Worm (Caenorhabditis elegans) whole organism, L2 larva: Measurements from ENCODE around the gene cyp-33E3.

Experiments
- ZK546.5 ChIP-seq: sonication (generic microtip); optimal IDR thresholded peaks from 2 replicates; lab custom pipeline; 2017; ENCODE audit warnings: missing biosample characterization, missing genetic modification characterization
- alr-1 ChIP-seq: fragments of 150-350 bp; optimal IDR thresholded peaks from 2 replicates; lab custom pipeline; 2014; ENCODE audit warnings: missing biosample characterization, missing genetic modification characterization
- ceh-82 ChIP-seq: fragments of 150-350 bp; optimal IDR thresholded peaks from 2 replicates; lab custom pipeline; 2014; ENCODE audit warnings: missing biosample characterization, missing genetic modification characterization
- fos-1 ChIP-seq: fragments of 150-350 bp; optimal IDR thresholded peaks from 2 replicates; lab custom pipeline; 2014; ENCODE audit warnings: missing biosample characterization, missing genetic modification characterization
- lin-39 ChIP-seq: fragments of 150-350 bp; optimal IDR thresholded peaks from 2 replicates; lab custom pipeline; 2014; ENCODE audit warnings: missing biosample characterization, missing genetic modification reagents, missing genetic modification characterization
- mdl-1 ChIP-seq, 2 experiments: fragments of 150-350 bp in 1 of 2; sonication (generic microtip) in 1 of 2; optimal IDR thresholded peaks; 2 replicates each; lab custom pipeline; 2017; ENCODE audit warnings: missing biosample characterization in 2 of 2, missing genetic modification characterization in 2 of 2
- nhr-11 ChIP-seq: fragments of 150-350 bp; optimal IDR thresholded peaks from 2 replicates; lab custom pipeline; 2014; ENCODE audit warnings: missing biosample characterization, missing genetic modification characterization
- nhr-129 ChIP-seq: fragments of 150-350 bp; optimal IDR thresholded peaks from 2 replicates; lab custom pipeline; 2014; ENCODE audit warnings: missing biosample characterization, missing genetic modification characterization
- nhr-23 ChIP-seq: fragments of 150-350 bp; optimal IDR thresholded peaks from 2 replicates; lab custom pipeline; 2014; ENCODE audit warnings: missing biosample characterization, missing genetic modification reagents, missing genetic modification characterization
- nhr-6 ChIP-seq: fragments of 150-350 bp; optimal IDR thresholded peaks from 2 replicates; lab custom pipeline; 2014; ENCODE audit warnings: missing biosample characterization, missing genetic modification characterization
- sma-3 ChIP-seq: sonication (generic microtip); optimal IDR thresholded peaks from 2 replicates; lab custom pipeline; 2016; ENCODE audit warnings: missing genetic modification reagents, missing genetic modification characterization, missing compliant biosample characterization
- snpc-4 ChIP-seq: fragments of 150-350 bp; optimal IDR thresholded peaks from 2 replicates; lab custom pipeline; 2014; ENCODE audit warnings: missing biosample characterization, missing genetic modification characterization
- unc-62 ChIP-seq: fragments of 150-350 bp; optimal IDR thresholded peaks from 2 replicates; lab custom pipeline; 2014; ENCODE audit warnings: missing biosample characterization, missing genetic modification reagents, missing genetic modification characterization
- ztf-11 ChIP-seq: sonication (generic microtip); optimal IDR thresholded peaks from 2 replicates; lab custom pipeline; 2017; ENCODE audit warnings: missing biosample characterization, missing genetic modification characterization

DNA sequence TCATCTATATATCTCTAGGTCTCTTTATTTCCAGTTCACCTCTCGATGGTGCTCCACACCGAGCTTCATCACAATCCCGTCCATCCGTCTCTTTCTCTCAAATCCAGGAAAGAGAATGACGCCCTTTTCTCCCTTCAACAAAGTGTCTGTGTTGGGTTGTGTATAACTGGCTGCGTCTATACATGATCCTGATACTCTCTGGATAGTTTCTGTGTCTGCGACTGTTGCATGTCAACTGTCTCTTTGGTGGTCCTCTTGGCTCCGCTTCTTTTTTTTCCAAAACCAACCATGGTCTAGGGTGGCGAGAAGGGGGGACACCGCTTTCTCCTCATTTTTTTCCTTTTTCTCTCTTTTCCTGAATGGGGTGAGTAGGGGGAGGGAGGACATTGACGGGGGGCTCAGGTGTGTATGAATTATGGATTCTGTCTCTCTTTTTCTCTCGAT is 14.8 kb downstream of the cyp-33E3 start:
- peak in 1 of 2 experiments; percentile 36 for TF ChIP-seq mdl-1 (tag; optimal IDR thresholded peaks at IDR 0.05; lab: Kevin White, UChicago)
- TF ChIP-seq alr-1 (tag; lab: Kevin White, UChicago) = no peak
- no peak for TF ChIP-seq sma-3 (GFP tag; lab: Kevin White, UChicago)
- TF ChIP-seq nhr-129 (tag; lab: Kevin White, UChicago) = peak; percentile 83
- no peak for TF ChIP-seq ZK546.5 (tag; lab: Kevin White, UChicago)
- TF ChIP-seq nhr-11 (tag; lab: Kevin White, UChicago) = no peak
- TF ChIP-seq ztf-11 (tag; lab: Kevin White, UChicago) = no peak
- no peak for TF ChIP-seq lin-39 (tag; lab: Kevin White, UChicago)
- TF ChIP-seq nhr-6 (tag; lab: Kevin White, UChicago) = no peak
- TF ChIP-seq nhr-23 (tag; lab: Kevin White, UChicago) = no peak
- peak; percentile 39 for TF ChIP-seq snpc-4 (tag; lab: Kevin White, UChicago)
- no peak for TF ChIP-seq fos-1 (tag; lab: Kevin White, UChicago)
- TF ChIP-seq ceh-82 (tag; lab: Kevin White, UChicago) = no peak
- no peak for TF ChIP-seq unc-62 (GFP tag; lab: Kevin White, UChicago)
